Fruit fly (Drosophila melanogaster) whole organism, embryonic: ENCODE measurements around the gene Rsph3.
A peak's percentile ranks its signal among the peaks of the same experiment; 100 is the strongest.

ENCODE experiments used
- Asciz ChIP-seq: fragments of 200-800 bp; sonication (Bioruptor generic); optimal IDR thresholded peaks from 2 replicates; lab custom pipeline; 2017; ENCODE audit warnings: missing biosample characterization, mild to moderate bottlenecking, missing genetic modification characterization, missing genetic modification reagents
- CG10366 ChIP-seq: fragments of 200-800 bp; sonication (Bioruptor generic); IDR thresholded peaks from 2 replicates; pipeline ENCODE4 v1.3.6; 2022; ENCODE audit warnings: missing biosample characterization, missing genetic modification characterization
- CG10431 ChIP-seq: fragments of 200-800 bp; sonication (Bioruptor generic); optimal IDR thresholded peaks from 3 replicates; lab custom pipeline; 2018; ENCODE audit warnings: missing biosample characterization, mild to moderate bottlenecking, missing genetic modification characterization
- CG11696 ChIP-seq: fragments of 200-800 bp; sonication (Bioruptor generic); IDR thresholded peaks from 2 replicates; pipeline ENCODE4 v1.3.6; 2022; ENCODE audit warnings: missing biosample characterization, missing genetic modification characterization
- CG17186 ChIP-seq: fragments of 200-800 bp; sonication (Bioruptor generic); optimal IDR thresholded peaks from 3 replicates; lab custom pipeline; 2017; ENCODE audit warnings: missing biosample characterization, missing genetic modification reagents, missing genetic modification characterization
- CG17568 ChIP-seq: fragments of 200-800 bp; sonication (Bioruptor generic); optimal IDR thresholded peaks from 2 replicates; lab custom pipeline; 2018; ENCODE audit warnings: missing biosample characterization, mild to moderate bottlenecking, missing genetic modification characterization, moderate library complexity
- CG18599 ChIP-seq: fragments of 200-800 bp; sonication (Bioruptor generic); optimal IDR thresholded peaks from 3 replicates; lab custom pipeline; 2017; ENCODE audit warnings: missing biosample characterization, missing genetic modification characterization, mild to moderate bottlenecking, moderate library complexity, missing genetic modification reagents
- CG2129 ChIP-seq: fragments of 200-800 bp; sonication (Bioruptor generic); IDR thresholded peaks from 2 replicates; pipeline ENCODE4 v1.3.6; 2022; ENCODE audit warnings: missing biosample characterization, missing genetic modification characterization; ENCODE audit not compliant: partially characterized antibody
- CG2875 ChIP-seq: fragments of 200-800 bp; sonication (Bioruptor generic); optimal IDR thresholded peaks from 2 replicates; lab custom pipeline; 2017; ENCODE audit warnings: missing biosample characterization, mild to moderate bottlenecking, missing genetic modification characterization, missing genetic modification reagents
- CG3407 ChIP-seq: fragments of 200-800 bp; sonication (Bioruptor generic); optimal IDR thresholded peaks from 2 replicates; lab custom pipeline; 2018; ENCODE audit warnings: missing biosample characterization, mild to moderate bottlenecking, missing genetic modification characterization
- CG4707 ChIP-seq: fragments of 200-800 bp; sonication (Bioruptor generic); optimal IDR thresholded peaks from 2 replicates; lab custom pipeline; 2018; ENCODE audit warnings: missing biosample characterization, mild to moderate bottlenecking, missing genetic modification characterization, moderate library complexity
- CG6813 ChIP-seq: fragments of 200-800 bp; sonication (Bioruptor generic); optimal IDR thresholded peaks from 2 replicates; lab custom pipeline; 2017; ENCODE audit warnings: missing biosample characterization, missing genetic modification characterization, mild to moderate bottlenecking, moderate library complexity, missing genetic modification reagents
- CG7556 ChIP-seq: fragments of 200-800 bp; sonication (Bioruptor generic); optimal IDR thresholded peaks from 2 replicates; lab custom pipeline; 2017; ENCODE audit warnings: missing biosample characterization, mild to moderate bottlenecking, missing genetic modification characterization
- CG7745 ChIP-seq: fragments of 200-800 bp; sonication (Bioruptor generic); optimal IDR thresholded peaks from 2 replicates; lab custom pipeline; 2018; ENCODE audit warnings: missing biosample characterization, mild to moderate bottlenecking, missing genetic modification characterization, moderate library complexity
- CG7839 ChIP-seq: fragments of 200-800 bp; sonication (Bioruptor generic); optimal IDR thresholded peaks from 3 replicates; lab custom pipeline; 2018; ENCODE audit warnings: missing biosample characterization, mild to moderate bottlenecking, missing genetic modification characterization, moderate library complexity
- CG9797 ChIP-seq: fragments of 200-800 bp; sonication (Bioruptor generic); optimal IDR thresholded peaks from 3 replicates; lab custom pipeline; 2018; ENCODE audit warnings: missing biosample characterization, mild to moderate bottlenecking, missing genetic modification characterization
- CoRest ChIP-seq: fragments of 200-800 bp; sonication (Bioruptor generic); optimal IDR thresholded peaks from 3 replicates; lab custom pipeline; 2018; ENCODE audit warnings: missing biosample characterization, mild to moderate bottlenecking, missing genetic modification characterization, moderate library complexity
- Dfd ChIP-seq, 2 experiments: fragments of >200 bp; optimal IDR thresholded peaks; 2 replicates each; lab custom pipeline; 2017; ENCODE audit warnings: missing biosample characterization in 2 of 2, missing genetic modification characterization in 2 of 2
- Dref ChIP-seq: fragments of 200-800 bp; sonication (Bioruptor generic); IDR thresholded peaks from 2 replicates; pipeline ENCODE4 v1.3.6; 2022; ENCODE audit warnings: missing biosample characterization, missing genetic modification characterization
- Fer3 ChIP-seq: fragments of 200-800 bp; sonication (Bioruptor generic); optimal IDR thresholded peaks from 2 replicates; lab custom pipeline; 2018; ENCODE audit warnings: missing biosample characterization, mild to moderate bottlenecking, missing genetic modification characterization, moderate library complexity
- GATAe ChIP-seq: fragments of 200-800 bp; sonication (Bioruptor generic); conservative IDR thresholded peaks from 2 replicates; pipeline ENCODE4 v1.3.6; 2022; ENCODE audit warnings: missing biosample characterization, missing genetic modification characterization
- Hand ChIP-seq: fragments of 200-800 bp; sonication (Bioruptor generic); optimal IDR thresholded peaks from 2 replicates; lab custom pipeline; 2017; ENCODE audit warnings: mild to moderate bottlenecking, missing biosample characterization, missing genetic modification reagents, missing genetic modification characterization
- Med ChIP-seq: fragments of 200-800 bp; sonication (Bioruptor generic); peaks from one replicate; lab custom pipeline; 2016; ENCODE audit warnings: missing biosample characterization, missing genetic modification characterization, mild to moderate bottlenecking, inconsistent platforms, moderate library complexity
- Sry-δ ChIP-seq: fragments of 200-800 bp; sonication (Bioruptor generic); optimal IDR thresholded peaks from 2 replicates; lab custom pipeline; 2016; ENCODE audit warnings: missing biosample characterization, missing genetic modification characterization
- Vsx1 ChIP-seq: fragments of 200-800 bp; sonication (Bioruptor generic); optimal IDR thresholded peaks from 2 replicates; lab custom pipeline; 2017; ENCODE audit warnings: missing biosample characterization, mild to moderate bottlenecking, missing genetic modification characterization, missing genetic modification reagents
- bowl ChIP-seq: fragments of 200-800 bp; sonication (Bioruptor generic); IDR thresholded peaks from 2 replicates; pipeline ENCODE4 v1.3.6; 2022; ENCODE audit warnings: missing biosample characterization, missing genetic modification characterization
- cad ChIP-seq: fragments of >200 bp; optimal IDR thresholded peaks from 2 replicates; lab custom pipeline; 2017; ENCODE audit warnings: missing biosample characterization, missing genetic modification characterization
- chn ChIP-seq: fragments of 200-800 bp; sonication (Bioruptor generic); optimal IDR thresholded peaks from 2 replicates; lab custom pipeline; 2016; ENCODE audit warnings: missing biosample characterization, missing genetic modification characterization
- crc ChIP-seq: fragments of 200-800 bp; sonication (Bioruptor generic); optimal IDR thresholded peaks from 2 replicates; lab custom pipeline; 2016; ENCODE audit warnings: missing biosample characterization, missing genetic modification characterization
- dmrt99B ChIP-seq: fragments of 200-800 bp; sonication (Bioruptor generic); optimal IDR thresholded peaks from 2 replicates; lab custom pipeline; 2018; ENCODE audit warnings: missing biosample characterization, mild to moderate bottlenecking, missing genetic modification characterization, moderate library complexity
- dysf ChIP-seq: fragments of 200-800 bp; sonication (Bioruptor generic); IDR thresholded peaks from 3 replicates; pipeline ENCODE4 v1.3.6; 2022; ENCODE audit warnings: missing biosample characterization, missing genetic modification characterization
- esg ChIP-seq: fragments of 200-800 bp; sonication (Bioruptor generic); conservative IDR thresholded peaks from 2 replicates; pipeline ENCODE4 v1.3.6; 2022; ENCODE audit warnings: missing biosample characterization, missing genetic modification characterization
- fu2 ChIP-seq: fragments of 200-800 bp; sonication (Bioruptor generic); optimal IDR thresholded peaks from 2 replicates; lab custom pipeline; 2016; ENCODE audit warnings: missing biosample characterization, missing genetic modification characterization
- gce ChIP-seq: fragments of 200-800 bp; sonication (Bioruptor generic); IDR thresholded peaks from 3 replicates; pipeline ENCODE4 v1.3.6; 2022; ENCODE audit warnings: missing biosample characterization, missing genetic modification characterization
- grn ChIP-seq: fragments of 200-800 bp; sonication (Bioruptor generic); optimal IDR thresholded peaks from 3 replicates; lab custom pipeline; 2017; ENCODE audit warnings: missing biosample characterization, missing genetic modification characterization
- lilli ChIP-seq: fragments of 200-800 bp; sonication (Bioruptor generic); optimal IDR thresholded peaks from 3 replicates; lab custom pipeline; 2016; ENCODE audit warnings: missing biosample characterization, missing genetic modification characterization
- luna ChIP-seq: fragments of 200-800 bp; sonication (Bioruptor generic); optimal IDR thresholded peaks from 2 replicates; lab custom pipeline; 2016; ENCODE audit warnings: missing biosample characterization, missing genetic modification characterization
- mam ChIP-seq: fragments of 200-800 bp; sonication (Bioruptor generic); optimal IDR thresholded peaks from 3 replicates; lab custom pipeline; 2016; ENCODE audit warnings: missing biosample characterization, missing genetic modification characterization
- peb ChIP-seq: fragments of 200-800 bp; sonication (Bioruptor generic); IDR thresholded peaks from 2 replicates; pipeline ENCODE4 v1.3.6; 2022; ENCODE audit warnings: missing biosample characterization, missing genetic modification characterization
- pnt ChIP-seq: fragments of 200-800 bp; sonication (Bioruptor generic); optimal IDR thresholded peaks from 3 replicates; lab custom pipeline; 2016; ENCODE audit warnings: missing biosample characterization, missing genetic modification characterization
- repo ChIP-seq: fragments of 200-800 bp; sonication (Bioruptor generic); optimal IDR thresholded peaks from 2 replicates; lab custom pipeline; 2016; ENCODE audit warnings: missing biosample characterization, missing genetic modification characterization
- schlank ChIP-seq: fragments of 200-800 bp; sonication (Bioruptor generic); optimal IDR thresholded peaks from 2 replicates; lab custom pipeline; 2018; ENCODE audit warnings: missing biosample characterization, mild to moderate bottlenecking, missing genetic modification characterization
- sens-2 ChIP-seq: fragments of 200-800 bp; sonication (Bioruptor generic); IDR thresholded peaks from 2 replicates; pipeline ENCODE4 v1.3.6; 2022; ENCODE audit warnings: missing biosample characterization, missing genetic modification characterization
- sisA ChIP-seq: fragments of 200-800 bp; sonication (Bioruptor generic); IDR thresholded peaks from 2 replicates; pipeline ENCODE4 v1.3.6; 2022; ENCODE audit warnings: missing biosample characterization, missing genetic modification characterization
- tin ChIP-seq: fragments of 200-800 bp; sonication (Bioruptor generic); optimal IDR thresholded peaks from 3 replicates; lab custom pipeline; 2016; ENCODE audit warnings: missing biosample characterization, missing genetic modification characterization
- tio ChIP-seq: fragments of 200-800 bp; sonication (Bioruptor generic); optimal IDR thresholded peaks from 2 replicates; lab custom pipeline; 2017; ENCODE audit warnings: missing biosample characterization, missing genetic modification characterization, inconsistent platforms
- ttk ChIP-seq: fragments of 200-800 bp; sonication (Bioruptor generic); IDR thresholded peaks from 2 replicates; pipeline ENCODE4 v2.1.2; 2022; ENCODE audit warnings: missing biosample characterization, missing genetic modification characterization
- vvl ChIP-seq: fragments of 200-800 bp; sonication (Bioruptor generic); IDR thresholded peaks from 2 replicates; pipeline ENCODE4 v1.3.6; 2022; ENCODE audit warnings: missing biosample characterization, missing genetic modification characterization
- yki ChIP-seq: fragments of >200 bp; optimal IDR thresholded peaks from 3 replicates; lab custom pipeline; 2018
- zf30C ChIP-seq: fragments of 200-800 bp; sonication (Bioruptor generic); optimal IDR thresholded peaks from 3 replicates; lab custom pipeline; 2018; ENCODE audit warnings: missing biosample characterization, mild to moderate bottlenecking, missing genetic modification characterization

Gene Rsph3

DNA sequence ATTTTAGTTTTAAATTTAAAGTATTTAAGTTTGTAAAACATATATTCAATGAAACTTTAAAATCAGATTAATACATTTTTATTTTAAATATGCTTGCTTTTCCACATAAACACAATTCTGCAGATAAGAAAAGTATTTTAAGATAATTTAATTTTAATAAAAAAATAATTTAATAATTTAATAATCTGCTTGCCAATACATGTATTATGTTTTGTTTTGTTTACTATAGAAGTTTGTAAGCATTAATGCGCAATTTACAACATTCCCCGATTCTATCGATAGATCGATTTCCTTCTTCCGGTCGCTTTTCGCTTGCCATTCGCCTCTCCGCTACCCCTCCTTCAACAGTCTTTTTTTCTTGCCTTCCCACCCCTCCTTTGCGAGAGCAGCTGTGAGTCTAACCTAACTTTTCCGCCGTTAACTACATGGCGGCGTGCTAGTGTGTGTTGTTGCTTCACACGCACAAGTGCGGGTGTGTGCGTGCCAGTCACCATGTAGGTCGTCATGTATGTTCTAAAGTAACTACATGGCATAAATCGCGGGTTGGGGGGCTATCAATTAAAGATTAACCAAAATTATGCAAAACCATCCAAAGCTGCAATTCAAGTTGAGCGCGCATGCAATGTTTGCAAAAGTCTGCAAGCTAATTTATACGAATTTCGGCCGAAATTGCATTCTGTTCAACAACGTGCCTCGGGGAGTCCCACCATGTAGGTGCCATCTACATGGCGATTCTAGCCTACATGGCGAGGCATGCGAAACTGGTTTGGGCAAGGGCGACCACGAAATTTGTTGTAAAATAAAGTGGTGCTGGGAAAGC, 19.5 kb downstream of the Rsph3 start (continued):
- TF ChIP-seq CG2875 (GFP tag; lab: Kevin White, UChicago) (no peak), CG17568 (GFP tag; lab: Kevin White, UChicago) (no peak), cad (GFP tag; lab: Kevin White, UChicago) (no peak), Vsx1 (GFP tag; lab: Kevin White, UChicago) (no peak), bowl (GFP tag; lab: Robert Waterston, UW) (no peak), tio (no peak), CG7556 (peak; percentile 24), CG18599 (GFP tag; lab: Kevin White, UChicago) (no peak), gce (GFP tag; lab: Robert Waterston, UW) (no peak), ttk (GFP tag; lab: Robert Waterston, UW) (no peak), CG11696 (GFP tag; lab: Robert Waterston, UW) (no peak), sisA (GFP tag; lab: Robert Waterston, UW) (no peak), Hand (GFP tag; lab: Kevin White, UChicago) (peak; percentile 36), luna (GFP tag; lab: Kevin White, UChicago) (no peak), chn (GFP tag; lab: Kevin White, UChicago) (peak; percentile 44), CG7839 (tag; lab: Kevin White, UChicago) (no peak), fu2 (GFP tag; lab: Kevin White, UChicago) (peak; percentile 44), crc (GFP tag; lab: Kevin White, UChicago) (no peak), CG2129 (no peak), zf30C (GFP tag; lab: Kevin White, UChicago) (no peak), CG9797 (no peak), vvl (GFP tag; lab: Robert Waterston, UW) (peak; percentile 98), CG10431 (GFP tag; lab: Kevin White, UChicago) (peak; percentile 100), Fer3 (tag; lab: Kevin White, UChicago) (peak; percentile 2), CG7745 (tag; lab: Kevin White, UChicago) (no peak), Sry-δ (GFP tag; lab: Kevin White, UChicago) (peak; percentile 66), CG6813 (GFP tag; lab: Kevin White, UChicago) (peak; percentile 43), schlank (tag; lab: Kevin White, UChicago) (peak; percentile 30), GATAe (GFP tag; lab: Robert Waterston, UW) (no peak), dmrt99B (tag; lab: Kevin White, UChicago) (no peak), CG3407 (no peak), Asciz (GFP tag; lab: Kevin White, UChicago) (peak; percentile 4), Med (peak; percentile 88), Dref (GFP tag; lab: Robert Waterston, UW) (peak; percentile 77), CG4707 (GFP tag; lab: Kevin White, UChicago) (peak; percentile 28), lilli (no peak), tin (GFP tag; lab: Kevin White, UChicago) (no peak), Dfd (GFP tag; optimal IDR thresholded peaks at IDR 0.05; lab: Kevin White, UChicago) (no peak), sens-2 (GFP tag; lab: Robert Waterston, UW) (no peak), CG17186 (GFP tag; lab: Kevin White, UChicago) (no peak), pnt (GFP tag; lab: Kevin White, UChicago) (no peak), peb (GFP tag; lab: Robert Waterston, UW) (no peak), dysf (GFP tag; lab: Robert Waterston, UW) (no peak; the same call in 2 of the 3 replicates), mam (GFP tag; lab: Kevin White, UChicago) (no peak), esg (no peak), yki (lab: Kevin White, UChicago) (no peak), CoRest (tag; lab: Kevin White, UChicago) (peak; percentile 40), grn (GFP tag; lab: Kevin White, UChicago) (no peak), repo (no peak), CG10366 (GFP tag; lab: Robert Waterston, UW) (no peak)
